Worm (Caenorhabditis elegans): ENCODE results near the gene T24E12.11.

- TF ChIP-seq F10E7.11 (tag; optimal IDR thresholded peaks at IDR 0.05) (no peak), K11D2.4 (GFP tag; IDR thresholded peaks at IDR 0.05) (no peak), mel-28 (tag; optimal IDR thresholded peaks at IDR 0.05; ENCODE audit: borderline replicate concordance) (no peak), snpc-4 (GFP tag; optimal IDR thresholded peaks at IDR 0.05) (no peak), snpc-4 (tag; optimal IDR thresholded peaks at IDR 0.05) (no peak), ztf-26 (tag; optimal IDR thresholded peaks at IDR 0.05) (no peak), sptf-2 (GFP tag; optimal IDR thresholded peaks at IDR 0.05) (no peak), ztf-28 (GFP tag; IDR thresholded peaks at IDR 0.05) (no peak), snpc-1.3 (tag; optimal IDR thresholded peaks at IDR 0.05; ENCODE audit: insufficient read depth) (no peak), gei-17 (GFP tag; optimal IDR thresholded peaks at IDR 0.05) (no peak), nhr-120 (GFP tag; IDR thresholded peaks at IDR 0.05) (no peak), tlf-1 (GFP tag; optimal IDR thresholded peaks at IDR 0.05) (no peak)
Measured at ce11 chrII:3803219-3803618, 23.9 kb upstream of the T24E12.11 start, which contains the start of gene ins-32.
